Worm (Caenorhabditis elegans) whole organism, L4 larva: ENCODE measurements around the gene Y75B8A.39.

Experiments used
- D1046.2 ChIP-seq: fragments of 200-800 bp; sonication (Bioruptor generic); IDR thresholded peaks from 2 replicates; pipeline ENCODE4 v1.3.6; 2022; ENCODE audit warnings: missing genetic modification characterization, missing compliant biosample characterization
- F26F4.8 ChIP-seq: fragments of 200-800 bp; sonication (Bioruptor generic); conservative IDR thresholded peaks from 2 replicates; pipeline ENCODE4 v1.3.6; 2022; ENCODE audit warnings: missing genetic modification characterization, missing compliant biosample characterization
- Y105C5A.15 ChIP-seq: fragments of 200-800 bp; sonication (Bioruptor generic); IDR thresholded peaks from 2 replicates; pipeline ENCODE4 v1.3.6; 2022; ENCODE audit warnings: missing genetic modification characterization, missing compliant biosample characterization
- Y75B8A.6 ChIP-seq: fragments of 200-800 bp; sonication (Bioruptor generic); IDR thresholded peaks from 2 replicates; pipeline ENCODE4 v1.3.6; 2022; ENCODE audit warnings: missing genetic modification reagents, missing genetic modification characterization, missing compliant biosample characterization
- ZK337.2 ChIP-seq: fragments of 200-800 bp; sonication (Bioruptor generic); IDR thresholded peaks from 2 replicates; pipeline ENCODE4 v1.3.6; 2022; ENCODE audit warnings: missing genetic modification reagents, missing genetic modification characterization, missing compliant biosample characterization
- ceh-28 ChIP-seq: fragments of 150-350 bp; optimal IDR thresholded peaks from 2 replicates; lab custom pipeline; 2014; ENCODE audit warnings: missing biosample characterization, missing genetic modification reagents, missing genetic modification characterization
- daf-12 ChIP-seq: fragments of 150-350 bp; optimal IDR thresholded peaks from 2 replicates; lab custom pipeline; 2014; ENCODE audit warnings: missing biosample characterization, missing genetic modification reagents, missing genetic modification characterization
- daf-16 ChIP-seq, 3 experiments: sonication (generic microtip); optimal IDR thresholded peaks; 2 replicates each; lab custom pipeline; 2016 to 2017; ENCODE audit warnings: missing genetic modification characterization in 3 of 3, missing genetic modification reagents in 3 of 3, mild to moderate bottlenecking in 2 of 3, missing compliant biosample characterization in 2 of 3, missing biosample characterization in 1 of 3, moderate library complexity in 1 of 3
- daf-8 ChIP-seq: fragments of 200-800 bp; sonication (Bioruptor generic); IDR thresholded peaks from 2 replicates; pipeline ENCODE4 v1.3.6; 2022; ENCODE audit warnings: missing genetic modification characterization, missing compliant biosample characterization
- dmd-6 ChIP-seq: fragments of 200-800 bp; sonication (Bioruptor generic); IDR thresholded peaks from 2 replicates; pipeline ENCODE4 v1.3.6; 2022; ENCODE audit warnings: missing genetic modification reagents, missing genetic modification characterization, missing compliant biosample characterization
- dmd-9 ChIP-seq: fragments of 200-800 bp; sonication (Bioruptor generic); IDR thresholded peaks from 2 replicates; pipeline ENCODE4 v1.3.6; 2022; ENCODE audit warnings: missing genetic modification reagents, missing genetic modification characterization, missing compliant biosample characterization
- dve-1 ChIP-seq: sonication (generic microtip); optimal IDR thresholded peaks from 2 replicates; lab custom pipeline; 2017; ENCODE audit warnings: antibody characterized with exemption, mild to moderate bottlenecking, missing genetic modification characterization, missing compliant biosample characterization; ENCODE audit not compliant: insufficient read depth
- egl-27 ChIP-seq: sonication (generic microtip); optimal IDR thresholded peaks from 3 replicates; lab custom pipeline; 2017; ENCODE audit warnings: missing biosample characterization, missing genetic modification reagents, missing genetic modification characterization
- egl-43 ChIP-seq: fragments of 200-800 bp; sonication (Bioruptor generic); IDR thresholded peaks from 2 replicates; pipeline ENCODE4 v1.3.6; 2022; ENCODE audit warnings: missing genetic modification reagents, missing genetic modification characterization, missing compliant biosample characterization
- hlh-11 ChIP-seq: fragments of 200-800 bp; sonication (Bioruptor generic); optimal IDR thresholded peaks from 2 replicates; lab custom pipeline; 2018; ENCODE audit warnings: mild to moderate bottlenecking, missing genetic modification characterization, missing compliant biosample characterization
- jun-1 ChIP-seq: fragments of 150-350 bp; optimal IDR thresholded peaks from 2 replicates; lab custom pipeline; 2014; ENCODE audit warnings: missing biosample characterization, missing genetic modification reagents, missing genetic modification characterization
- lin-1 ChIP-seq: fragments of 200-800 bp; sonication (Bioruptor generic); IDR thresholded peaks from 2 replicates; pipeline ENCODE4 v1.3.6; 2022; ENCODE audit warnings: missing genetic modification reagents, missing genetic modification characterization, missing compliant biosample characterization
- lin-13 ChIP-seq: fragments of 150-350 bp; optimal IDR thresholded peaks from 2 replicates; lab custom pipeline; 2014; ENCODE audit warnings: missing biosample characterization, missing genetic modification reagents, missing genetic modification characterization
- lir-3 ChIP-seq: sonication (generic microtip); optimal IDR thresholded peaks from 2 replicates; lab custom pipeline; 2016; ENCODE audit warnings: mild to moderate bottlenecking, missing genetic modification characterization, missing compliant biosample characterization
- lsy-2 ChIP-seq, 2 experiments: fragments of 150-350 bp in 1 of 2; sonication (generic microtip) in 1 of 2; optimal IDR thresholded peaks; 2 replicates each; lab custom pipeline; 2014 to 2017; ENCODE audit warnings: missing biosample characterization in 2 of 2, missing genetic modification characterization in 2 of 2
- madf-5 ChIP-seq, 2 experiments: fragments of 200-800 bp; sonication (Bioruptor generic); IDR thresholded peaks; 2 replicates each; pipeline ENCODE4 v1.3.6; 2022; ENCODE audit warnings: missing compliant biosample characterization in 2 of 2, missing genetic modification characterization in 2 of 2
- mdt-29 ChIP-seq: fragments of 200-800 bp; sonication (Bioruptor generic); IDR thresholded peaks from 2 replicates; pipeline ENCODE4 v1.3.6; 2022; ENCODE audit warnings: missing genetic modification reagents, missing genetic modification characterization, missing compliant biosample characterization
- mep-1 ChIP-seq: fragments of 150-350 bp; sonication (generic microtip); optimal IDR thresholded peaks from 3 replicates; lab custom pipeline; 2014; ENCODE audit warnings: missing biosample characterization, missing genetic modification characterization
- mes-2 ChIP-seq: sonication (generic microtip); optimal IDR thresholded peaks from 2 replicates; lab custom pipeline; 2016; ENCODE audit warnings: missing genotype, mild to moderate bottlenecking, missing genetic modification characterization, missing compliant biosample characterization; ENCODE audit not compliant: poor library complexity, severe bottlenecking
- nhr-102 ChIP-seq: sonication (generic microtip); optimal IDR thresholded peaks from 2 replicates; lab custom pipeline; 2016; ENCODE audit warnings: mild to moderate bottlenecking, missing genetic modification characterization, moderate library complexity, missing compliant biosample characterization
- nhr-11 ChIP-seq: fragments of 150-350 bp; optimal IDR thresholded peaks from 2 replicates; lab custom pipeline; 2014; ENCODE audit warnings: missing biosample characterization, missing genetic modification characterization
- nhr-28 ChIP-seq: fragments of 150-350 bp; optimal IDR thresholded peaks from 2 replicates; lab custom pipeline; 2014; ENCODE audit warnings: missing biosample characterization, missing genetic modification characterization
- nhr-41 ChIP-seq: fragments of 200-800 bp; sonication (Bioruptor generic); IDR thresholded peaks from 2 replicates; pipeline ENCODE4 v1.3.6; 2022; ENCODE audit warnings: missing genetic modification reagents, missing genetic modification characterization, missing compliant biosample characterization
- nhr-48 ChIP-seq: sonication (generic microtip); optimal IDR thresholded peaks from 2 replicates; lab custom pipeline; 2016; ENCODE audit warnings: mild to moderate bottlenecking, missing genetic modification characterization, missing compliant biosample characterization
- nhr-6 ChIP-seq: fragments of 150-350 bp; optimal IDR thresholded peaks from 2 replicates; lab custom pipeline; 2014; ENCODE audit warnings: missing biosample characterization, missing genetic modification characterization
- nhr-77 ChIP-seq: fragments of 150-350 bp; optimal IDR thresholded peaks from 2 replicates; lab custom pipeline; 2014; ENCODE audit warnings: missing biosample characterization, missing genetic modification characterization
- php-3 ChIP-seq: fragments of 200-800 bp; sonication (Bioruptor generic); IDR thresholded peaks from 2 replicates; pipeline ENCODE4 v1.3.6; 2022; ENCODE audit warnings: missing genetic modification reagents, missing genetic modification characterization, missing compliant biosample characterization
- pqm-1 ChIP-seq: sonication (generic microtip); optimal IDR thresholded peaks from 2 replicates; lab custom pipeline; 2017; ENCODE audit warnings: missing biosample characterization, missing genetic modification characterization
- rbr-2 ChIP-seq: sonication (generic microtip); optimal IDR thresholded peaks from 2 replicates; lab custom pipeline; 2016; ENCODE audit warnings: missing genotype, missing genetic modification characterization, missing compliant biosample characterization
- sdz-12 ChIP-seq: fragments of 200-800 bp; sonication (Bioruptor generic); optimal IDR thresholded peaks from 2 replicates; lab custom pipeline; 2018; ENCODE audit warnings: mild to moderate bottlenecking, missing genetic modification characterization, missing compliant biosample characterization
- snpc-4 ChIP-seq: fragments of 150-350 bp; optimal IDR thresholded peaks from 2 replicates; lab custom pipeline; 2014; ENCODE audit warnings: missing biosample characterization, missing genetic modification characterization
- tra-1 ChIP-seq: fragments of 200-800 bp; sonication (Bioruptor generic); IDR thresholded peaks from 2 replicates; pipeline ENCODE4 v1.3.6; 2022; ENCODE audit warnings: missing genetic modification reagents, missing genetic modification characterization, missing compliant biosample characterization
- unc-39 ChIP-seq: sonication (generic microtip); optimal IDR thresholded peaks from 2 replicates; lab custom pipeline; 2017; ENCODE audit warnings: missing biosample characterization, missing genetic modification characterization
- vab-7 ChIP-seq: fragments of 200-800 bp; sonication (Bioruptor generic); IDR thresholded peaks from 2 replicates; pipeline ENCODE4 v1.3.6; 2022; ENCODE audit warnings: missing genetic modification reagents, missing genetic modification characterization, missing compliant biosample characterization
- zag-1 ChIP-seq: fragments of 150-350 bp; optimal IDR thresholded peaks from 2 replicates; lab custom pipeline; 2014; ENCODE audit warnings: missing biosample characterization, missing genetic modification characterization
- zfp-2 ChIP-seq: sonication (generic microtip); optimal IDR thresholded peaks from 2 replicates; lab custom pipeline; 2016; ENCODE audit warnings: mild to moderate bottlenecking, missing genetic modification characterization, missing compliant biosample characterization
- zfp-3 ChIP-seq: fragments of 200-800 bp; sonication (Bioruptor generic); conservative IDR thresholded peaks from 2 replicates; pipeline ENCODE4 v1.3.6; 2022; ENCODE audit warnings: missing genetic modification reagents, missing genetic modification characterization, missing compliant biosample characterization
- zip-2 ChIP-seq: fragments of 150-350 bp; optimal IDR thresholded peaks from 2 replicates; lab custom pipeline; 2014; ENCODE audit warnings: missing biosample characterization, missing genetic modification characterization
- ztf-11 ChIP-seq: fragments of 150-350 bp; optimal IDR thresholded peaks from 2 replicates; lab custom pipeline; 2014; ENCODE audit warnings: missing biosample characterization, missing genetic modification characterization

The Y75B8A.39 gene

ce11 chrIII:12317492-12317891 lies 4.5 kb downstream of the Y75B8A.39 start (continued):
- no peak for TF ChIP-seq rbr-2
- no peak for TF ChIP-seq egl-27 (tag; lab: Kevin White, UChicago)
- no peak for TF ChIP-seq snpc-4 (tag; lab: Kevin White, UChicago)
- TF ChIP-seq daf-16 (GFP tag; optimal IDR thresholded peaks at IDR 0.05; lab: Kevin White, UChicago) = no peak
- peak; percentile 88 for TF ChIP-seq daf-16 (tag; optimal IDR thresholded peaks at IDR 0.05; lab: Kevin White, UChicago)
- no peak for TF ChIP-seq unc-39 (tag; lab: Kevin White, UChicago)
- no peak for TF ChIP-seq daf-12
- peak; percentile 86 for TF ChIP-seq dmd-6 (GFP tag; lab: Robert Waterston, UW)
- TF ChIP-seq zfp-2 (tag; lab: Kevin White, UChicago) = no peak
- no peak for TF ChIP-seq egl-43
- no peak for TF ChIP-seq zip-2 (tag; lab: Kevin White, UChicago)
- peak; percentile 83 for TF ChIP-seq nhr-28 (tag; lab: Kevin White, UChicago)
- no peak for TF ChIP-seq zag-1 (tag; lab: Kevin White, UChicago)
- no peak for TF ChIP-seq lir-3 (tag; lab: Kevin White, UChicago)
- TF ChIP-seq lin-13 = peak; percentile 38
- TF ChIP-seq sdz-12 = no peak
- TF ChIP-seq hlh-11 = peak; percentile 79
- peak; percentile 87 for TF ChIP-seq lin-1 (GFP tag; lab: Robert Waterston, UW)
- TF ChIP-seq D1046.2 (GFP tag; lab: Robert Waterston, UW) = no peak
- TF ChIP-seq nhr-102 = no peak
- no peak for TF ChIP-seq mdt-29 (GFP tag; lab: Robert Waterston, UW)
- TF ChIP-seq ceh-28 = no peak
- TF ChIP-seq tra-1 (GFP tag; lab: Robert Waterston, UW) = no peak
- TF ChIP-seq F26F4.8 (GFP tag; lab: Robert Waterston, UW) = no peak
- no peak for TF ChIP-seq mep-1 (tag; lab: Kevin White, UChicago)
- TF ChIP-seq dve-1 (tag; lab: Kevin White, UChicago) = peak; percentile 76
- TF ChIP-seq vab-7 (GFP tag; lab: Robert Waterston, UW) = no peak
- no peak for TF ChIP-seq daf-8 (GFP tag; lab: Robert Waterston, UW)
- TF ChIP-seq zfp-3 = no peak
- peak; percentile 81 for TF ChIP-seq nhr-6 (tag; lab: Kevin White, UChicago)
- no peak for TF ChIP-seq ztf-11 (tag; lab: Kevin White, UChicago)
- no peak for TF ChIP-seq Y75B8A.6 (GFP tag; lab: Robert Waterston, UW)
- TF ChIP-seq madf-5 (GFP tag; IDR thresholded peaks at IDR 0.05; lab: Robert Waterston, UW) = no peak
- no peak for TF ChIP-seq nhr-11 (tag; lab: Kevin White, UChicago)
- no peak for TF ChIP-seq Y105C5A.15 (GFP tag; lab: Robert Waterston, UW)

- no peak for TF ChIP-seq nhr-48 (tag; lab: Kevin White, UChicago)
- TF ChIP-seq jun-1 = peak; percentile 37
- peak in 1 of 2 experiments; percentile 34 for TF ChIP-seq lsy-2 (tag; optimal IDR thresholded peaks at IDR 0.05; lab: Kevin White, UChicago)
- TF ChIP-seq nhr-77 (tag; lab: Kevin White, UChicago) = peak; percentile 47
- TF ChIP-seq dmd-6 (GFP tag; lab: Robert Waterston, UW) = peak; percentile 88
- TF ChIP-seq mes-2 = peak; percentile 13
- peak; percentile 78 for TF ChIP-seq hlh-11
- peak; percentile 67; the same call in 1 of the 2 replicates for TF ChIP-seq lin-1 (GFP tag; lab: Robert Waterston, UW)
- TF ChIP-seq dmd-9 (GFP tag; lab: Robert Waterston, UW) = no peak
- peak; percentile 6 for TF ChIP-seq nhr-102
- no peak for TF ChIP-seq daf-16 (GFP tag; optimal IDR thresholded peaks at IDR 0.05; lab: Kevin White, UChicago)
- peak; percentile 77 for TF ChIP-seq daf-16 (tag; optimal IDR thresholded peaks at IDR 0.05; lab: Kevin White, UChicago)
- TF ChIP-seq zfp-2 (tag; lab: Kevin White, UChicago) = no peak
- peak; percentile 94 for TF ChIP-seq pqm-1
- peak; percentile 84 for TF ChIP-seq nhr-28 (tag; lab: Kevin White, UChicago)
- 0 out of 2 replicates have a peak, but pooled peaks have one; percentile 24 for TF ChIP-seq php-3
- peak; percentile 27 for TF ChIP-seq nhr-6 (tag; lab: Kevin White, UChicago)
- no peak for TF ChIP-seq ZK337.2 (GFP tag; lab: Robert Waterston, UW)
- TF ChIP-seq nhr-41 = peak; percentile 45; the same call in 1 of the 2 replicates
- TF ChIP-seq dve-1 (tag; lab: Kevin White, UChicago) = peak; percentile 69
Measured at ce11 chrIII:12318794-12319193, 5.8 kb downstream of the Y75B8A.39 start, which contains the start of gene Y75B8A.28. Gene Y75B8A.28 (plus strand): TSS chrIII:12319089.
